Worm (Caenorhabditis elegans) whole organism, L1 larva: Measurements from ENCODE around the gene ugt-15.

ENCODE experiments used
- ama-1 ChIP-seq: fragments of 150-350 bp; optimal IDR thresholded peaks from 2 replicates; lab custom pipeline; 2014
- ceh-63 ChIP-seq: fragments of 200-800 bp; sonication (Bioruptor generic); optimal IDR thresholded peaks from 2 replicates; lab custom pipeline; 2018; ENCODE audit warnings: mild to moderate bottlenecking, missing genetic modification characterization, missing compliant biosample characterization
- ceh-88 ChIP-seq: fragments of 200-800 bp; sonication (Bioruptor generic); IDR thresholded peaks from 2 replicates; pipeline ENCODE4 v1.3.6; 2022; ENCODE audit warnings: missing genetic modification characterization, missing compliant biosample characterization
- efl-1 ChIP-seq, 4 experiments: fragments of 150-350 bp; optimal IDR thresholded peaks in 3 of 4; peaks in 1 of 4; 1 replicate in 1 of 4; 2 replicates in 3 of 4; lab custom pipeline; 2014; ENCODE audit warnings: missing biosample characterization in 2 of 4, missing genetic modification characterization in 2 of 4, missing genetic modification reagents in 2 of 4
- egl-27 ChIP-seq, 2 experiments: fragments of 150-350 bp in 1 of 2; sonication (generic microtip); optimal IDR thresholded peaks; 3 replicates each; lab custom pipeline; 2017 to 2018; ENCODE audit warnings: missing biosample characterization in 2 of 2, missing genetic modification characterization in 2 of 2, missing genetic modification reagents in 2 of 2
- elt-2 ChIP-seq: sonication (generic microtip); optimal IDR thresholded peaks from 2 replicates; lab custom pipeline; 2016; ENCODE audit warnings: missing genetic modification characterization, mild to moderate bottlenecking, inconsistent platforms, missing compliant biosample characterization, missing genetic modification reagents
- elt-3 ChIP-seq, 6 experiments: fragments of 150-350 bp in 1 of 6; sonication (generic microtip); optimal IDR thresholded peaks; 2 replicates each; lab custom pipeline; 2017 to 2018; ENCODE audit warnings: missing biosample characterization in 6 of 6, missing genetic modification characterization in 6 of 6, inconsistent platforms in 1 of 6
- fkh-10 ChIP-seq: sonication (generic microtip); optimal IDR thresholded peaks from 2 replicates; lab custom pipeline; 2017; ENCODE audit warnings: missing biosample characterization, missing genetic modification reagents, missing genetic modification characterization
- fkh-4 ChIP-seq: sonication (generic microtip); optimal IDR thresholded peaks from 2 replicates; lab custom pipeline; 2016; ENCODE audit warnings: missing compliant biosample characterization, missing genetic modification characterization, borderline replicate concordance
- grh-1 ChIP-seq: fragments of 200-800 bp; sonication (Bioruptor generic); IDR thresholded peaks from 2 replicates; pipeline ENCODE4 v1.3.6; 2022; ENCODE audit warnings: missing genetic modification reagents, missing genetic modification characterization, missing compliant biosample characterization
- hlh-17 ChIP-seq: fragments of 200-800 bp; sonication (Bioruptor generic); optimal IDR thresholded peaks from 2 replicates; lab custom pipeline; 2018; ENCODE audit warnings: missing genetic modification characterization, mild to moderate bottlenecking, missing compliant biosample characterization, moderate library complexity, borderline replicate concordance
- hlh-4 ChIP-seq: sonication (generic microtip); optimal IDR thresholded peaks from 2 replicates; lab custom pipeline; 2016; ENCODE audit warnings: mild to moderate bottlenecking, missing genetic modification characterization, missing compliant biosample characterization
- jun-1 ChIP-seq: fragments of 150-350 bp; optimal IDR thresholded peaks from 2 replicates; lab custom pipeline; 2014; ENCODE audit warnings: missing biosample characterization, missing genetic modification reagents, missing genetic modification characterization
- lin-13 ChIP-seq: fragments of 150-350 bp; optimal IDR thresholded peaks from 2 replicates; lab custom pipeline; 2014; ENCODE audit warnings: missing biosample characterization, missing genetic modification reagents, missing genetic modification characterization
- lin-39 ChIP-seq: fragments of 150-350 bp; optimal IDR thresholded peaks from 2 replicates; lab custom pipeline; 2014; ENCODE audit warnings: missing biosample characterization, missing genetic modification reagents, missing genetic modification characterization
- mab-9 ChIP-seq: fragments of 200-800 bp; sonication (Bioruptor generic); IDR thresholded peaks from 2 replicates; pipeline ENCODE4 v1.3.6; 2022; ENCODE audit warnings: missing genetic modification reagents, missing genetic modification characterization, missing compliant biosample characterization
- mef-2 ChIP-seq: fragments of 150-350 bp; optimal IDR thresholded peaks from 2 replicates; lab custom pipeline; 2014; ENCODE audit warnings: missing biosample characterization, missing genetic modification characterization
- nhr-12 ChIP-seq: sonication (generic microtip); optimal IDR thresholded peaks from 2 replicates; lab custom pipeline; 2017; ENCODE audit warnings: missing biosample characterization, missing genetic modification characterization
- nhr-19 ChIP-seq: fragments of 200-800 bp; sonication (Bioruptor generic); conservative IDR thresholded peaks from 2 replicates; pipeline ENCODE4 v1.3.6; 2022; ENCODE audit warnings: missing genetic modification characterization, missing compliant biosample characterization
- nhr-20 ChIP-seq: sonication (generic microtip); optimal IDR thresholded peaks from 2 replicates; lab custom pipeline; 2016; ENCODE audit warnings: mild to moderate bottlenecking, missing genetic modification characterization, missing compliant biosample characterization
- nhr-47 ChIP-seq: sonication (generic microtip); optimal IDR thresholded peaks from 2 replicates; lab custom pipeline; 2016; ENCODE audit warnings: mild to moderate bottlenecking, missing genetic modification characterization, moderate library complexity, missing compliant biosample characterization
- nhr-76 ChIP-seq: sonication (generic microtip); optimal IDR thresholded peaks from 2 replicates; lab custom pipeline; 2017; ENCODE audit warnings: missing biosample characterization, missing genetic modification characterization
- nhr-84 ChIP-seq: sonication (generic microtip); optimal IDR thresholded peaks from 2 replicates; lab custom pipeline; 2017; ENCODE audit warnings: missing biosample characterization, missing genetic modification characterization
- nhr-85 ChIP-seq: sonication (generic microtip); peaks from one replicate; lab custom pipeline; 2016; ENCODE audit warnings: missing genetic modification characterization, inconsistent platforms, missing compliant biosample characterization
- nhr-90 ChIP-seq: sonication (generic microtip); optimal IDR thresholded peaks from 2 replicates; lab custom pipeline; 2016; ENCODE audit warnings: mild to moderate bottlenecking, missing genetic modification characterization, missing compliant biosample characterization; ENCODE audit not compliant: poor library complexity
- pax-3 ChIP-seq: fragments of 200-800 bp; sonication (Bioruptor generic); optimal IDR thresholded peaks from 2 replicates; lab custom pipeline; 2018; ENCODE audit warnings: mild to moderate bottlenecking, missing genetic modification characterization, moderate library complexity, missing compliant biosample characterization
- skn-1 ChIP-seq: fragments of 150-350 bp; optimal IDR thresholded peaks from 2 replicates; lab custom pipeline; 2014; ENCODE audit warnings: missing biosample characterization, missing genetic modification characterization
- snpc-4 ChIP-seq: fragments of 150-350 bp; optimal IDR thresholded peaks from 2 replicates; lab custom pipeline; 2014; ENCODE audit warnings: missing biosample characterization, missing genetic modification characterization
- snu-23 ChIP-seq: sonication (generic microtip); optimal IDR thresholded peaks from 2 replicates; lab custom pipeline; 2016; ENCODE audit warnings: missing genetic modification characterization, missing compliant biosample characterization
- sup-37 ChIP-seq: fragments of 200-800 bp; sonication (Bioruptor generic); optimal IDR thresholded peaks from 2 replicates; lab custom pipeline; 2018; ENCODE audit warnings: mild to moderate bottlenecking, missing genetic modification characterization, missing compliant biosample characterization
- swsn-7 ChIP-seq: sonication (generic microtip); optimal IDR thresholded peaks from 2 replicates; lab custom pipeline; 2016; ENCODE audit warnings: missing genetic modification characterization, missing compliant biosample characterization
- tlp-1 ChIP-seq: fragments of 150-350 bp; optimal IDR thresholded peaks from 2 replicates; lab custom pipeline; 2014; ENCODE audit warnings: missing biosample characterization, missing genetic modification characterization
- unc-130 ChIP-seq: fragments of 150-350 bp; optimal IDR thresholded peaks from 2 replicates; lab custom pipeline; 2017; ENCODE audit warnings: missing biosample characterization, missing genetic modification characterization, inconsistent platforms
- unc-62 ChIP-seq: fragments of 150-350 bp; optimal IDR thresholded peaks from 2 replicates; lab custom pipeline; 2014; ENCODE audit warnings: missing biosample characterization, missing genetic modification reagents, missing genetic modification characterization
- zag-1 ChIP-seq: fragments of 150-350 bp; optimal IDR thresholded peaks from 2 replicates; lab custom pipeline; 2014; ENCODE audit warnings: missing biosample characterization, missing genetic modification characterization
- ztf-11 ChIP-seq, 2 experiments: sonication (generic microtip); optimal IDR thresholded peaks; 2 replicates each; lab custom pipeline; 2016 to 2017; ENCODE audit warnings: missing genetic modification characterization in 2 of 2, missing biosample characterization in 1 of 2, missing compliant biosample characterization in 1 of 2
- ztf-4 ChIP-seq: fragments of 150-350 bp; optimal IDR thresholded peaks from 2 replicates; lab custom pipeline; 2014; ENCODE audit warnings: missing biosample characterization, missing genetic modification characterization

ugt-15 gene

ce11 chrV:12824777-12825176 lies 2.5 kb upstream of the ugt-15 start, which contains the start of gene ugt-16:
TSS of gene ugt-16 (plus strand) at chrV:12825024.
- TF ChIP-seq zag-1 (tag; lab: Kevin White, UChicago) = no peak
- TF ChIP-seq unc-62 (GFP tag; lab: Kevin White, UChicago) = no peak
- no peak for TF ChIP-seq nhr-76 (tag; lab: Kevin White, UChicago)
- no peak for TF ChIP-seq snu-23 (GFP tag; lab: Kevin White, UChicago)
- peak; percentile 50 for TF ChIP-seq nhr-20
- TF ChIP-seq nhr-47 (tag; lab: Kevin White, UChicago) = no peak
- no peak for TF ChIP-seq nhr-12 (tag; lab: Kevin White, UChicago)
- peak; percentile 78 for TF ChIP-seq elt-2
- no peak for TF ChIP-seq skn-1 (tag; lab: Kevin White, UChicago)
- TF ChIP-seq ztf-11 (tag; optimal IDR thresholded peaks at IDR 0.05; lab: Kevin White, UChicago) = no peak
- TF ChIP-seq grh-1 = no peak

- no peak for TF ChIP-seq lin-13 (GFP tag; lab: Kevin White, UChicago)
- TF ChIP-seq ceh-63 = no peak
- no peak for TF ChIP-seq mef-2 (tag; lab: Kevin White, UChicago)
- TF ChIP-seq pax-3 = no peak
- no peak for TF ChIP-seq egl-27 (tag; optimal IDR thresholded peaks at IDR 0.05; lab: Kevin White, UChicago)
- TF ChIP-seq elt-3 (tag; optimal IDR thresholded peaks at IDR 0.05; lab: Kevin White, UChicago) = no peak
- TF ChIP-seq unc-62 (GFP tag; lab: Kevin White, UChicago) = no peak
- no peak for TF ChIP-seq zag-1 (tag; lab: Kevin White, UChicago)
- TF ChIP-seq efl-1 (optimal IDR thresholded peaks at IDR 0.05; lab: Kevin White, UChicago) = no peak
- TF ChIP-seq efl-1 (GFP tag; optimal IDR thresholded peaks at IDR 0.05 in 1 of 2; lab: Kevin White, UChicago) = no peak
- no peak for TF ChIP-seq nhr-85 (tag; lab: Kevin White, UChicago)
- TF ChIP-seq mab-9 (GFP tag; lab: Robert Waterston, UW) = no peak
- no peak for TF ChIP-seq nhr-90 (tag; lab: Kevin White, UChicago)
- no peak for TF ChIP-seq snpc-4 (tag; lab: Kevin White, UChicago)
- TF ChIP-seq lin-39 = no peak
- TF ChIP-seq ama-1 = no peak
- TF ChIP-seq sup-37 (GFP tag; lab: Kevin White, UChicago) = no peak
- no peak for TF ChIP-seq ztf-11 (tag; optimal IDR thresholded peaks at IDR 0.05; lab: Kevin White, UChicago)
- no peak for TF ChIP-seq unc-130
These were observed 8.1 kb downstream of the ugt-15 start, which contains the start of gene C44H9.4 for ce11 chrV:12835388-12835787. TSS of gene C44H9.4 (plus strand) at chrV:12835688.

ce11 chrV:12844748-12845147 lies 17.4 kb downstream of the ugt-15 start:
- TF ChIP-seq jun-1 (tag; lab: Kevin White, UChicago) (no peak), ztf-4 (tag; lab: Kevin White, UChicago) (no peak), nhr-84 (no peak), lin-39 (no peak), fkh-4 (no peak), fkh-10 (GFP tag; lab: Kevin White, UChicago) (no peak), nhr-47 (tag; lab: Kevin White, UChicago) (no peak), unc-130 (no peak), nhr-19 (GFP tag; lab: Robert Waterston, UW) (no peak), tlp-1 (tag; lab: Kevin White, UChicago) (no peak), swsn-7 (no peak), hlh-17 (GFP tag; lab: Kevin White, UChicago) (no peak), elt-3 (tag; optimal IDR thresholded peaks at IDR 0.05; lab: Kevin White, UChicago) (no peak), ceh-88 (GFP tag; lab: Robert Waterston, UW) (no peak)

- TF ChIP-seq efl-1 (optimal IDR thresholded peaks at IDR 0.05; lab: Kevin White, UChicago) = no peak
- peak in 1 of 2 experiments; percentile 67 for TF ChIP-seq efl-1 (GFP tag; optimal IDR thresholded peaks at IDR 0.05 in 1 of 2; lab: Kevin White, UChicago)
- no peak for TF ChIP-seq hlh-4 (tag; lab: Kevin White, UChicago)
These were observed 17.9 kb downstream of the ugt-15 start, which contains the start of gene C44H9.6 for ce11 chrV:12845247-12845646. TSS of gene C44H9.6 (minus strand) at chrV:12845347.
